Worm (Caenorhabditis elegans) whole organism, late embryonic: ENCODE data around the gene Y57G11C.48.
A peak's percentile ranks its signal among the peaks of the same experiment; 100 is the strongest.

Source experiments
- ama-1 ChIP-seq: fragments of 150-350 bp; optimal IDR thresholded peaks from 2 replicates; lab custom pipeline; 2014
- ceh-19 ChIP-seq: fragments of 200-800 bp; sonication (Bioruptor generic); optimal IDR thresholded peaks from 2 replicates; lab custom pipeline; 2018; ENCODE audit warnings: mild to moderate bottlenecking, missing genetic modification characterization, missing compliant biosample characterization
- dve-1 ChIP-seq: sonication (generic microtip); optimal IDR thresholded peaks from 2 replicates; lab custom pipeline; 2017; ENCODE audit warnings: antibody characterized with exemption, mild to moderate bottlenecking, missing genetic modification characterization, missing compliant biosample characterization
- elt-2 ChIP-seq: sonication (generic microtip); optimal IDR thresholded peaks from 2 replicates; lab custom pipeline; 2016; ENCODE audit warnings: missing genetic modification reagents, missing genetic modification characterization, missing compliant biosample characterization
- ets-4 ChIP-seq: sonication (generic microtip); optimal IDR thresholded peaks from 2 replicates; lab custom pipeline; 2016; ENCODE audit warnings: missing genetic modification characterization, missing compliant biosample characterization
- fkh-10 ChIP-seq: fragments of 150-350 bp; optimal IDR thresholded peaks from 2 replicates; lab custom pipeline; 2014; ENCODE audit warnings: missing biosample characterization, missing genetic modification reagents, missing genetic modification characterization
- gmeb-2 ChIP-seq: sonication (generic microtip); optimal IDR thresholded peaks from 2 replicates; lab custom pipeline; 2016; ENCODE audit warnings: missing genetic modification characterization, inconsistent platforms, missing compliant biosample characterization
- hlh-8 ChIP-seq: sonication (generic microtip); optimal IDR thresholded peaks from 2 replicates; lab custom pipeline; 2016; ENCODE audit warnings: missing genotype, missing genetic modification characterization, missing compliant biosample characterization
- madf-2 ChIP-seq: sonication (generic microtip); optimal IDR thresholded peaks from 2 replicates; lab custom pipeline; 2017; ENCODE audit warnings: missing genetic modification characterization, missing compliant biosample characterization
- nhr-11 ChIP-seq: fragments of 150-350 bp; optimal IDR thresholded peaks from 2 replicates; lab custom pipeline; 2014; ENCODE audit warnings: missing biosample characterization, missing genetic modification characterization
- pag-3 ChIP-seq: sonication (generic microtip); optimal IDR thresholded peaks from 2 replicates; lab custom pipeline; 2016; ENCODE audit warnings: missing compliant biosample characterization, missing genetic modification characterization, borderline replicate concordance
- pax-1 ChIP-seq: fragments of 150-350 bp; optimal IDR thresholded peaks from 2 replicates; lab custom pipeline; 2014; ENCODE audit warnings: missing biosample characterization, missing genetic modification characterization
- unc-86 ChIP-seq: sonication (generic microtip); optimal IDR thresholded peaks from 2 replicates; lab custom pipeline; 2016; ENCODE audit warnings: missing genetic modification characterization, missing compliant biosample characterization

- TF ChIP-seq nhr-11 (tag; lab: Kevin White, UChicago), result no peak
- TF ChIP-seq madf-2 (tag; lab: Kevin White, UChicago), result no peak
- TF ChIP-seq unc-86, result no peak
- TF ChIP-seq ceh-19 (GFP tag; lab: Kevin White, UChicago), result no peak
- peak; percentile 44 for TF ChIP-seq ama-1 (lab: Kevin White, UChicago)
- no peak for TF ChIP-seq hlh-8 (tag; lab: Kevin White, UChicago)
- no peak for TF ChIP-seq ets-4 (tag; lab: Kevin White, UChicago)
- no peak for TF ChIP-seq fkh-10 (GFP tag; lab: Kevin White, UChicago)
- no peak for TF ChIP-seq pag-3 (tag; lab: Kevin White, UChicago)
- TF ChIP-seq dve-1 (tag; lab: Kevin White, UChicago), result no peak
- no peak for TF ChIP-seq gmeb-2 (tag; lab: Kevin White, UChicago)
- no peak for TF ChIP-seq pax-1
- TF ChIP-seq elt-2, result peak; percentile 14
Measured at ce11 chrIV:14956693-14957281, 12.7 kb upstream of the Y57G11C.48 start.
